Worm (Caenorhabditis elegans) whole organism, L1 larva: Measurements from ENCODE around the gene str-144.
A peak's percentile ranks its signal among the peaks of the same experiment; 100 is the strongest.

Experiments
- C16A3.4 ChIP-seq: fragments of 150-350 bp; optimal IDR thresholded peaks from 2 replicates; lab custom pipeline; 2014; ENCODE audit warnings: missing biosample characterization, missing genetic modification characterization
- F16B12.6 ChIP-seq: fragments of 150-350 bp; optimal IDR thresholded peaks from 2 replicates; lab custom pipeline; 2014; ENCODE audit warnings: missing biosample characterization, missing genetic modification characterization
- alr-1 ChIP-seq: fragments of 200-800 bp; sonication (Bioruptor generic); optimal IDR thresholded peaks from 2 replicates; lab custom pipeline; 2018; ENCODE audit warnings: borderline replicate concordance, mild to moderate bottlenecking, missing genetic modification characterization, missing compliant biosample characterization
- aly-2 ChIP-seq: fragments of 150-350 bp; optimal IDR thresholded peaks from 2 replicates; lab custom pipeline; 2014; ENCODE audit warnings: missing biosample characterization, missing genetic modification characterization
- ceh-63 ChIP-seq: fragments of 200-800 bp; sonication (Bioruptor generic); optimal IDR thresholded peaks from 2 replicates; lab custom pipeline; 2018; ENCODE audit warnings: mild to moderate bottlenecking, missing genetic modification characterization, missing compliant biosample characterization
- ceh-8 ChIP-seq: fragments of 200-800 bp; sonication (Bioruptor generic); optimal IDR thresholded peaks from 2 replicates; lab custom pipeline; 2018; ENCODE audit warnings: mild to moderate bottlenecking, missing genetic modification characterization, moderate library complexity, missing compliant biosample characterization
- ces-1 ChIP-seq: fragments of 150-350 bp; optimal IDR thresholded peaks from 2 replicates; lab custom pipeline; 2014; ENCODE audit warnings: missing biosample characterization, missing genetic modification reagents, missing genetic modification characterization
- dpl-1 ChIP-seq, 3 experiments: fragments of 150-350 bp in 2 of 3; sonication (generic microtip) in 1 of 3; optimal IDR thresholded peaks; 2 replicates each; lab custom pipeline; 2014 to 2017; ENCODE audit warnings: missing biosample characterization in 3 of 3, missing genetic modification characterization in 3 of 3, missing genetic modification reagents in 3 of 3
- efl-3 ChIP-seq: fragments of 200-800 bp; sonication (Bioruptor generic); optimal IDR thresholded peaks from 2 replicates; lab custom pipeline; 2018; ENCODE audit warnings: mild to moderate bottlenecking, missing genetic modification characterization, missing compliant biosample characterization
- egl-13 ChIP-seq: sonication (generic microtip); optimal IDR thresholded peaks from 2 replicates; lab custom pipeline; 2016; ENCODE audit warnings: missing genotype, missing genetic modification reagents, missing genetic modification characterization, missing compliant biosample characterization
- elt-2 ChIP-seq: sonication (generic microtip); optimal IDR thresholded peaks from 2 replicates; lab custom pipeline; 2016; ENCODE audit warnings: missing genetic modification characterization, mild to moderate bottlenecking, inconsistent platforms, missing compliant biosample characterization, missing genetic modification reagents
- elt-3 ChIP-seq, 6 experiments: fragments of 150-350 bp in 1 of 6; sonication (generic microtip); optimal IDR thresholded peaks; 2 replicates each; lab custom pipeline; 2017 to 2018; ENCODE audit warnings: missing biosample characterization in 6 of 6, missing genetic modification characterization in 6 of 6, inconsistent platforms in 1 of 6
- ets-5 ChIP-seq: fragments of 200-800 bp; sonication (Bioruptor generic); IDR thresholded peaks from 2 replicates; pipeline ENCODE4 v1.3.6; 2022; ENCODE audit warnings: missing genetic modification characterization, missing compliant biosample characterization
- fkh-10 ChIP-seq: sonication (generic microtip); optimal IDR thresholded peaks from 2 replicates; lab custom pipeline; 2017; ENCODE audit warnings: missing biosample characterization, missing genetic modification reagents, missing genetic modification characterization
- hlh-17 ChIP-seq: fragments of 200-800 bp; sonication (Bioruptor generic); optimal IDR thresholded peaks from 2 replicates; lab custom pipeline; 2018; ENCODE audit warnings: missing genetic modification characterization, mild to moderate bottlenecking, missing compliant biosample characterization, moderate library complexity, borderline replicate concordance
- hlh-4 ChIP-seq: sonication (generic microtip); optimal IDR thresholded peaks from 2 replicates; lab custom pipeline; 2016; ENCODE audit warnings: mild to moderate bottlenecking, missing genetic modification characterization, missing compliant biosample characterization
- jun-1 ChIP-seq: fragments of 150-350 bp; optimal IDR thresholded peaks from 2 replicates; lab custom pipeline; 2014; ENCODE audit warnings: missing biosample characterization, missing genetic modification reagents, missing genetic modification characterization
- lin-14 ChIP-seq: fragments of 200-800 bp; sonication (Bioruptor generic); optimal IDR thresholded peaks from 2 replicates; lab custom pipeline; 2018; ENCODE audit warnings: mild to moderate bottlenecking, missing genetic modification characterization, moderate library complexity, missing compliant biosample characterization
- lin-15B ChIP-seq: fragments of 150-350 bp; sonication (generic microtip); optimal IDR thresholded peaks from 3 replicates; lab custom pipeline; 2014; ENCODE audit warnings: missing biosample characterization, missing genetic modification characterization
- lsy-2 ChIP-seq, 2 experiments: fragments of 150-350 bp; optimal IDR thresholded peaks; 2 replicates each; lab custom pipeline; 2014; ENCODE audit warnings: missing biosample characterization in 2 of 2, missing genetic modification characterization in 2 of 2
- mab-9 ChIP-seq: fragments of 200-800 bp; sonication (Bioruptor generic); IDR thresholded peaks from 2 replicates; pipeline ENCODE4 v1.3.6; 2022; ENCODE audit warnings: missing genetic modification reagents, missing genetic modification characterization, missing compliant biosample characterization
- mef-2 ChIP-seq: fragments of 150-350 bp; optimal IDR thresholded peaks from 2 replicates; lab custom pipeline; 2014; ENCODE audit warnings: missing biosample characterization, missing genetic modification characterization
- mep-1 ChIP-seq: fragments of 150-350 bp; optimal IDR thresholded peaks from 2 replicates; lab custom pipeline; 2014; ENCODE audit warnings: missing biosample characterization, missing genetic modification characterization
- nhr-11 ChIP-seq: fragments of 150-350 bp; optimal IDR thresholded peaks from 2 replicates; lab custom pipeline; 2014; ENCODE audit warnings: missing biosample characterization, missing genetic modification characterization
- nhr-19 ChIP-seq: fragments of 200-800 bp; sonication (Bioruptor generic); conservative IDR thresholded peaks from 2 replicates; pipeline ENCODE4 v1.3.6; 2022; ENCODE audit warnings: missing genetic modification characterization, missing compliant biosample characterization
- nhr-20 ChIP-seq: sonication (generic microtip); optimal IDR thresholded peaks from 2 replicates; lab custom pipeline; 2016; ENCODE audit warnings: mild to moderate bottlenecking, missing genetic modification characterization, missing compliant biosample characterization
- nhr-237 ChIP-seq: fragments of 150-350 bp; optimal IDR thresholded peaks from 2 replicates; lab custom pipeline; 2014; ENCODE audit warnings: missing biosample characterization, missing genetic modification characterization
- nhr-28 ChIP-seq: fragments of 150-350 bp; optimal IDR thresholded peaks from 2 replicates; lab custom pipeline; 2014; ENCODE audit warnings: missing biosample characterization, missing genetic modification characterization
- nhr-47 ChIP-seq: sonication (generic microtip); optimal IDR thresholded peaks from 2 replicates; lab custom pipeline; 2016; ENCODE audit warnings: mild to moderate bottlenecking, missing genetic modification characterization, moderate library complexity, missing compliant biosample characterization
- nhr-76 ChIP-seq: sonication (generic microtip); optimal IDR thresholded peaks from 2 replicates; lab custom pipeline; 2017; ENCODE audit warnings: missing biosample characterization, missing genetic modification characterization
- nhr-77 ChIP-seq: fragments of 150-350 bp; optimal IDR thresholded peaks from 2 replicates; lab custom pipeline; 2014; ENCODE audit warnings: missing biosample characterization, missing genetic modification characterization
- nhr-84 ChIP-seq: sonication (generic microtip); optimal IDR thresholded peaks from 2 replicates; lab custom pipeline; 2017; ENCODE audit warnings: missing biosample characterization, missing genetic modification characterization
- nhr-90 ChIP-seq: sonication (generic microtip); optimal IDR thresholded peaks from 2 replicates; lab custom pipeline; 2016; ENCODE audit warnings: mild to moderate bottlenecking, missing genetic modification characterization, missing compliant biosample characterization; ENCODE audit not compliant: poor library complexity
- pag-3 ChIP-seq: sonication (generic microtip); optimal IDR thresholded peaks from 2 replicates; lab custom pipeline; 2017; ENCODE audit warnings: missing genetic modification characterization, mild to moderate bottlenecking, missing compliant biosample characterization, antibody characterized with exemption, borderline replicate concordance; ENCODE audit not compliant: insufficient read depth
- pax-3 ChIP-seq: fragments of 200-800 bp; sonication (Bioruptor generic); optimal IDR thresholded peaks from 2 replicates; lab custom pipeline; 2018; ENCODE audit warnings: mild to moderate bottlenecking, missing genetic modification characterization, moderate library complexity, missing compliant biosample characterization
- pqm-1 ChIP-seq: sonication (generic microtip); optimal IDR thresholded peaks from 3 replicates; lab custom pipeline; 2017; ENCODE audit warnings: missing biosample characterization, missing genetic modification characterization
- rnt-1 ChIP-seq: sonication (generic microtip); optimal IDR thresholded peaks from 2 replicates; lab custom pipeline; 2016; ENCODE audit warnings: mild to moderate bottlenecking, missing genetic modification characterization, moderate library complexity, missing compliant biosample characterization
- sox-4 ChIP-seq: sonication (generic microtip); optimal IDR thresholded peaks from 2 replicates; lab custom pipeline; 2016; ENCODE audit warnings: missing genetic modification characterization, missing compliant biosample characterization
- sup-37 ChIP-seq: fragments of 200-800 bp; sonication (Bioruptor generic); optimal IDR thresholded peaks from 2 replicates; lab custom pipeline; 2018; ENCODE audit warnings: mild to moderate bottlenecking, missing genetic modification characterization, missing compliant biosample characterization
- tbx-2 ChIP-seq: sonication (generic microtip); optimal IDR thresholded peaks from 2 replicates; lab custom pipeline; 2016; ENCODE audit warnings: missing genetic modification characterization, missing compliant biosample characterization
- unc-62 ChIP-seq: fragments of 150-350 bp; optimal IDR thresholded peaks from 2 replicates; lab custom pipeline; 2014; ENCODE audit warnings: missing biosample characterization, missing genetic modification reagents, missing genetic modification characterization
- unc-86 ChIP-seq: sonication (generic microtip); optimal IDR thresholded peaks from 2 replicates; lab custom pipeline; 2016; ENCODE audit warnings: missing genetic modification characterization, missing compliant biosample characterization
- unc-98 ChIP-seq: fragments of 200-800 bp; sonication (Bioruptor generic); IDR thresholded peaks from 2 replicates; pipeline ENCODE4 v1.3.6; 2022; ENCODE audit warnings: missing genetic modification characterization, missing compliant biosample characterization
- vab-15 ChIP-seq: sonication (generic microtip); optimal IDR thresholded peaks from 2 replicates; lab custom pipeline; 2017; ENCODE audit warnings: missing genotype, mild to moderate bottlenecking, missing genetic modification characterization, missing compliant biosample characterization
- xbp-1 ChIP-seq: sonication (generic microtip); optimal IDR thresholded peaks from 2 replicates; lab custom pipeline; 2016; ENCODE audit warnings: missing genetic modification characterization, missing compliant biosample characterization
- zag-1 ChIP-seq: fragments of 150-350 bp; optimal IDR thresholded peaks from 2 replicates; lab custom pipeline; 2014; ENCODE audit warnings: missing biosample characterization, missing genetic modification characterization
- ztf-11 ChIP-seq, 2 experiments: sonication (generic microtip); optimal IDR thresholded peaks; 2 replicates each; lab custom pipeline; 2016 to 2017; ENCODE audit warnings: missing genetic modification characterization in 2 of 2, missing biosample characterization in 1 of 2, missing compliant biosample characterization in 1 of 2

str-144 gene

DNA sequence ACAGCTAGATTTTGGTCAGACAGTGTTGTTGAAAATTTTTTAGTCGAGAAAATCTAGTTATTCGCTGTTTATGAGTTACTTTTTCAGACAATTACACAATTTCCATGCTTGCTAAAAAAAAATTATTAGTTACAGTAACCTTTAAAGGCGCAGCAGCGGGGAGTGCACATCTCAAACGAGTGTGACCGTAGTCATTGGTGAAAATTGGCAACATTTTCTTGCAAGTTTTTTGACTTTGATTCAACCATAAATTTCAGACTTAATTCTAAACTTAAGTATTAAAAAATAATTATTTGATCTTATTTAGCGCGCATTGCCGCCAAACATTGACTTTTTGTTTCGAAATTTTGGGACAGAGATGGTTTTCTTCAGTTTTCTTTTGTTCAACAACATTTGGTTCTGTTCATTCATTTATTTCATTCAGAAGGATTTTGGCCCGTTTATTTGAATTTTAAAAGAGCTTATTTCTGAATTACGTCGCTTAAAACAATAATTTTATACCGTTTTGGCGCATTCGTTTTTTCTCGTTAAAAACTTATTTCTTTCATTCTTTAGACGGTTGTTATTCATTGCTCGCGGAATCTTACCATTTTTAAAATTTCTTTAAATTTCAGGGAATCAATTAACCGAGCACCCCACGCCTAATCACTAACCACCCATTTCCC lies 43.0 kb downstream of the str-144 start, which contains the start of gene oma-2:
Gene oma-2, plus strand, starts transcription at position 615 of the 665 bp plus-strand sequence.
- TF ChIP-seq lsy-2 (tag; optimal IDR thresholded peaks at IDR 0.05; lab: Kevin White, UChicago): peak in 1 of 2 experiments; percentile 7
- TF ChIP-seq tbx-2: no peak
- TF ChIP-seq, all 84 proteins: peak for 1

DNA sequence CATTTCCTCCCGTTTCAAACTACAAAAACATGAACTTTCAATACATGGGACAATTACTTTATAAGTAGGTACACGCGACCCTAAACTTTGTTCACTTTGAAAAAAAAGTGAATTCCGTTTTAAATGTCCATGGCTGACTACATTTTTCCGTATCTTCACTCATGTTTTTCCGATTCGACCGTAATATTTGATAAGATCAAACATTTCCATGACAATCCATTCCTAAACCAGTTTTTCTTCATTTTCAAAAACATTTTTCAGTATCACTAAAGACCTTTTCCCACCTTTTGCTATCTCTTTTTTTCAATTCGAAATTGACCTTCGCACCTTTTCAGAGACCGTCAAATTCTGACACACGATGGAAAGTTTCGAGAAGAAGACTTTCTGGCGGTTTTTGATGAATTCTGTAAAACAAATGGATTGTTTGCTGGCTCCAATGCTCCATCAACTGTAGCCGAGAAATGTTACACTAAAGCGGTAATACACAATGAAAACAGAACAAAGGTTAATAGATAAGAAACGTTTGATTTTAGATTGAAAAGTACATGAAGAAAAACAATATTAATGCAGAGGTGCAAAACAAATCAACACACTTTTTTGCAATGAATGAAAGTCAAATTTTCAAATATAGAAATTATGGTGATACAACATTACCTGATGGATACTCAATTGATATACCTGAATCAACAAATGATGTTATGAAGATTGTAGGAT lies 44.4 kb downstream of the str-144 start:
- no peak for TF ChIP-seq jun-1 (tag; lab: Kevin White, UChicago)
- TF ChIP-seq unc-86 (tag; lab: Kevin White, UChicago): no peak
- TF ChIP-seq sox-4 (tag; lab: Kevin White, UChicago): no peak
- TF ChIP-seq ceh-63 (GFP tag; lab: Kevin White, UChicago): no peak
- no peak for TF ChIP-seq nhr-90 (tag; lab: Kevin White, UChicago)
- TF ChIP-seq elt-3 (tag; optimal IDR thresholded peaks at IDR 0.05; lab: Kevin White, UChicago): peak in 5 of 6 experiments; percentile 9 to 82 (median 30)
- TF ChIP-seq sup-37 (GFP tag; lab: Kevin White, UChicago): no peak
- no peak for TF ChIP-seq elt-2 (tag; lab: Kevin White, UChicago)
- no peak for TF ChIP-seq mef-2
- TF ChIP-seq mab-9 (GFP tag; lab: Robert Waterston, UW): no peak
- TF ChIP-seq hlh-4 (tag; lab: Kevin White, UChicago): no peak
- TF ChIP-seq unc-98 (GFP tag; lab: Robert Waterston, UW): no peak
- no peak for TF ChIP-seq nhr-19 (GFP tag; lab: Robert Waterston, UW)
- TF ChIP-seq aly-2 (tag; lab: Kevin White, UChicago): no peak
- TF ChIP-seq vab-15 (tag; lab: Kevin White, UChicago): no peak
- no peak for TF ChIP-seq zag-1 (tag; lab: Kevin White, UChicago)
- TF ChIP-seq nhr-20 (tag; lab: Kevin White, UChicago): peak; percentile 56
- TF ChIP-seq lsy-2 (tag; optimal IDR thresholded peaks at IDR 0.05; lab: Kevin White, UChicago): peak in 1 of 2 experiments; percentile 53
- TF ChIP-seq nhr-11 (tag; lab: Kevin White, UChicago): no peak
- TF ChIP-seq nhr-76 (tag; lab: Kevin White, UChicago): no peak
- no peak for TF ChIP-seq ces-1 (GFP tag; lab: Kevin White, UChicago)
- no peak for TF ChIP-seq pqm-1 (tag; lab: Kevin White, UChicago)
- TF ChIP-seq nhr-77: no peak
- TF ChIP-seq unc-62 (GFP tag; lab: Kevin White, UChicago): no peak
- no peak for TF ChIP-seq nhr-47
- TF ChIP-seq nhr-84 (tag; lab: Kevin White, UChicago): no peak
- no peak for TF ChIP-seq mep-1
- TF ChIP-seq lin-14 (GFP tag; lab: Kevin White, UChicago): peak; percentile 62
- no peak for TF ChIP-seq F16B12.6 (tag; lab: Kevin White, UChicago)
- TF ChIP-seq xbp-1: no peak
- TF ChIP-seq C16A3.4 (tag; lab: Kevin White, UChicago): no peak
- TF ChIP-seq ets-5 (GFP tag; lab: Robert Waterston, UW): no peak
- TF ChIP-seq hlh-17 (GFP tag; lab: Kevin White, UChicago): no peak
- no peak for TF ChIP-seq pag-3 (tag; lab: Kevin White, UChicago)
- no peak for TF ChIP-seq ceh-8 (GFP tag; lab: Kevin White, UChicago)
- no peak for TF ChIP-seq nhr-28
- no peak for TF ChIP-seq egl-13 (tag; lab: Kevin White, UChicago)
- no peak for TF ChIP-seq lin-15B (tag; lab: Kevin White, UChicago)
- no peak for TF ChIP-seq nhr-237 (tag; lab: Kevin White, UChicago)
- TF ChIP-seq alr-1 (tag; lab: Kevin White, UChicago): no peak
- TF ChIP-seq dpl-1 (GFP tag; optimal IDR thresholded peaks at IDR 0.05; lab: Kevin White, UChicago): no peak
- TF ChIP-seq fkh-10 (GFP tag; lab: Kevin White, UChicago): no peak
- TF ChIP-seq efl-3: no peak
- no peak for TF ChIP-seq pax-3
- no peak for TF ChIP-seq rnt-1
- TF ChIP-seq ztf-11 (tag; optimal IDR thresholded peaks at IDR 0.05; lab: Kevin White, UChicago): no peak
